Fruit fly (Drosophila melanogaster) whole organism, embryonic: ENCODE measurements around the gene Oseg1.

Experiments
- Bteb2 ChIP-seq: fragments of 200-800 bp; sonication (Bioruptor generic); optimal IDR thresholded peaks from 2 replicates; lab custom pipeline; 2016; ENCODE audit warnings: missing biosample characterization, missing genetic modification characterization
- CG10321 ChIP-seq: fragments of 200-800 bp; sonication (Bioruptor generic); IDR thresholded peaks from 2 replicates; pipeline ENCODE4 v1.3.6; 2022; ENCODE audit warnings: missing biosample characterization, missing genetic modification characterization
- CG10366 ChIP-seq: fragments of 200-800 bp; sonication (Bioruptor generic); IDR thresholded peaks from 2 replicates; pipeline ENCODE4 v1.3.6; 2022; ENCODE audit warnings: missing biosample characterization, missing genetic modification characterization
- CG14965 ChIP-seq: fragments of 200-800 bp; sonication (Bioruptor generic); optimal IDR thresholded peaks from 2 replicates; lab custom pipeline; 2016; ENCODE audit warnings: missing biosample characterization, missing genetic modification characterization, borderline replicate concordance
- CG1529 ChIP-seq: fragments of 200-800 bp; sonication (Bioruptor generic); optimal IDR thresholded peaks from 3 replicates; lab custom pipeline; 2018; ENCODE audit warnings: missing biosample characterization, missing genetic modification characterization
- CG1602 ChIP-seq: fragments of 200-800 bp; sonication (Bioruptor generic); optimal IDR thresholded peaks from 3 replicates; lab custom pipeline; 2016; ENCODE audit warnings: missing biosample characterization, missing genetic modification characterization
- CG17802 ChIP-seq: fragments of 200-800 bp; sonication (Bioruptor generic); optimal IDR thresholded peaks from 2 replicates; lab custom pipeline; 2018; ENCODE audit warnings: missing biosample characterization, mild to moderate bottlenecking, missing genetic modification characterization, moderate library complexity
- CG17912 ChIP-seq: fragments of 200-800 bp; sonication (Bioruptor generic); optimal IDR thresholded peaks from 2 replicates; lab custom pipeline; 2018; ENCODE audit warnings: missing biosample characterization, mild to moderate bottlenecking, missing genetic modification characterization
- CG18599 ChIP-seq: fragments of 200-800 bp; sonication (Bioruptor generic); optimal IDR thresholded peaks from 3 replicates; lab custom pipeline; 2017; ENCODE audit warnings: missing biosample characterization, missing genetic modification characterization, mild to moderate bottlenecking, moderate library complexity, missing genetic modification reagents
- CG30431 ChIP-seq: fragments of 200-800 bp; sonication (Bioruptor generic); optimal IDR thresholded peaks from 2 replicates; lab custom pipeline; 2017; ENCODE audit warnings: missing biosample characterization, missing genetic modification characterization
- CG3065 ChIP-seq: fragments of 200-800 bp; sonication (Bioruptor generic); optimal IDR thresholded peaks from 2 replicates; lab custom pipeline; 2016; ENCODE audit warnings: missing biosample characterization, missing genetic modification characterization
- CG3281 ChIP-seq: fragments of 200-800 bp; sonication (Bioruptor generic); optimal IDR thresholded peaks from 3 replicates; lab custom pipeline; 2017; ENCODE audit warnings: missing biosample characterization, mild to moderate bottlenecking, missing genetic modification characterization
- CG3407 ChIP-seq: fragments of 200-800 bp; sonication (Bioruptor generic); optimal IDR thresholded peaks from 2 replicates; lab custom pipeline; 2018; ENCODE audit warnings: missing biosample characterization, mild to moderate bottlenecking, missing genetic modification characterization
- CG4617 ChIP-seq: fragments of 200-800 bp; sonication (Bioruptor generic); optimal IDR thresholded peaks from 3 replicates; lab custom pipeline; 2016; ENCODE audit warnings: missing biosample characterization, missing genetic modification characterization, borderline replicate concordance
- CG4730 ChIP-seq: fragments of 200-800 bp; sonication (Bioruptor generic); IDR thresholded peaks from 2 replicates; pipeline ENCODE4 v1.3.6; 2022; ENCODE audit warnings: missing biosample characterization, missing genetic modification characterization
- CG4854 ChIP-seq: fragments of 200-800 bp; sonication (Bioruptor generic); optimal IDR thresholded peaks from 2 replicates; lab custom pipeline; 2016; ENCODE audit warnings: missing biosample characterization, missing genetic modification characterization, inconsistent platforms
- CG6175 ChIP-seq: fragments of 200-800 bp; sonication (Bioruptor generic); IDR thresholded peaks from 3 replicates; pipeline ENCODE4 v1.3.6; 2022; ENCODE audit warnings: missing biosample characterization, missing genetic modification characterization
- CG7271 ChIP-seq: fragments of 200-800 bp; sonication (Bioruptor generic); optimal IDR thresholded peaks from 2 replicates; lab custom pipeline; 2018; ENCODE audit warnings: missing biosample characterization, mild to moderate bottlenecking, missing genetic modification characterization, moderate library complexity
- CG7786 ChIP-seq: fragments of 200-800 bp; sonication (Bioruptor generic); optimal IDR thresholded peaks from 2 replicates; lab custom pipeline; 2016; ENCODE audit warnings: missing biosample characterization, missing genetic modification characterization
- Dbx ChIP-seq: fragments of 200-800 bp; sonication (Bioruptor generic); IDR thresholded peaks from 3 replicates; pipeline ENCODE4 v1.3.6; 2022; ENCODE audit warnings: missing biosample characterization, missing genetic modification characterization
- Deaf1 ChIP-seq: fragments of 200-800 bp; optimal IDR thresholded peaks from 3 replicates; lab custom pipeline; 2019; ENCODE audit warnings: missing biosample characterization, mild to moderate bottlenecking, missing genetic modification characterization, moderate library complexity
- Doc2 ChIP-seq: fragments of 200-800 bp; sonication (Bioruptor generic); IDR thresholded peaks from 2 replicates; pipeline ENCODE4 v1.3.6; 2022; ENCODE audit warnings: missing biosample characterization, missing genetic modification characterization
- Fer1 ChIP-seq: fragments of 200-800 bp; sonication (Bioruptor generic); optimal IDR thresholded peaks from 2 replicates; lab custom pipeline; 2017; ENCODE audit warnings: missing biosample characterization, mild to moderate bottlenecking, missing genetic modification characterization
- H2.0 ChIP-seq: fragments of 200-800 bp; sonication (Bioruptor generic); IDR thresholded peaks from 2 replicates; pipeline ENCODE4 v1.3.6; 2022; ENCODE audit warnings: missing biosample characterization, missing genetic modification characterization
- HLH3B ChIP-seq: fragments of 200-800 bp; sonication (Bioruptor generic); IDR thresholded peaks from 2 replicates; pipeline ENCODE4 v1.3.6; 2022; ENCODE audit warnings: missing biosample characterization, missing genetic modification characterization
- Ravus ChIP-seq: fragments of 200-800 bp; sonication (Bioruptor generic); IDR thresholded peaks from 2 replicates; pipeline ENCODE4 v1.3.6; 2022; ENCODE audit warnings: missing biosample characterization, missing genetic modification characterization
- Taf1 ChIP-seq: fragments of 200-800 bp; sonication (Bioruptor generic); IDR thresholded peaks from 2 replicates; pipeline ENCODE4 v1.3.6; 2022; ENCODE audit warnings: missing biosample characterization, missing genetic modification characterization
- az2 ChIP-seq: fragments of 200-800 bp; sonication (Bioruptor generic); optimal IDR thresholded peaks from 3 replicates; lab custom pipeline; 2016; ENCODE audit warnings: missing biosample characterization, missing genetic modification characterization
- bab2 ChIP-seq: fragments of 200-800 bp; sonication (Bioruptor generic); optimal IDR thresholded peaks from 2 replicates; lab custom pipeline; 2016; ENCODE audit warnings: missing biosample characterization, missing genetic modification characterization
- ci ChIP-seq: fragments of 200-800 bp; sonication (Bioruptor generic); IDR thresholded peaks from 3 replicates; pipeline ENCODE4 v1.3.6; 2022; ENCODE audit warnings: missing biosample characterization, missing genetic modification characterization
- dan ChIP-seq: fragments of 200-800 bp; sonication (Bioruptor generic); IDR thresholded peaks from 2 replicates; pipeline ENCODE4 v1.3.6; 2022; ENCODE audit warnings: missing biosample characterization, missing genetic modification characterization
- danr ChIP-seq: fragments of 200-800 bp; sonication (Bioruptor generic); IDR thresholded peaks from 2 replicates; pipeline ENCODE4 v1.3.6; 2022; ENCODE audit warnings: missing biosample characterization, missing genetic modification characterization
- dimm ChIP-seq: fragments of 200-800 bp; sonication (Bioruptor generic); IDR thresholded peaks from 2 replicates; pipeline ENCODE4 v1.3.6; 2022; ENCODE audit warnings: missing biosample characterization, missing genetic modification characterization
- dmrt11E ChIP-seq: fragments of 200-800 bp; sonication (Bioruptor generic); optimal IDR thresholded peaks from 3 replicates; lab custom pipeline; 2018; ENCODE audit warnings: missing biosample characterization, mild to moderate bottlenecking, missing genetic modification characterization, moderate library complexity
- eve ChIP-seq, 2 experiments: fragments of >200 bp; optimal IDR thresholded peaks; 2 replicates each; lab custom pipeline; 2017; ENCODE audit warnings: missing biosample characterization in 2 of 2, missing genetic modification characterization in 2 of 2
- ewg ChIP-seq: fragments of 200-800 bp; sonication (Bioruptor generic); optimal IDR thresholded peaks from 3 replicates; lab custom pipeline; 2017; ENCODE audit warnings: mild to moderate bottlenecking, missing biosample characterization, missing genetic modification reagents, missing genetic modification characterization
- fd3F ChIP-seq: fragments of 200-800 bp; sonication (Bioruptor generic); optimal IDR thresholded peaks from 2 replicates; lab custom pipeline; 2018; ENCODE audit warnings: missing biosample characterization, mild to moderate bottlenecking, missing genetic modification characterization, moderate library complexity
- gsb ChIP-seq: fragments of 200-800 bp; sonication (Bioruptor generic); IDR thresholded peaks from 2 replicates; pipeline ENCODE4 v1.3.6; 2022; ENCODE audit warnings: missing biosample characterization, missing genetic modification characterization
- her ChIP-seq: fragments of 200-800 bp; sonication (Bioruptor generic); optimal IDR thresholded peaks from 2 replicates; lab custom pipeline; 2016; ENCODE audit warnings: missing biosample characterization, missing genetic modification characterization
- nmo ChIP-seq: fragments of 200-800 bp; sonication (Bioruptor generic); optimal IDR thresholded peaks from 2 replicates; lab custom pipeline; 2018; ENCODE audit warnings: missing biosample characterization, mild to moderate bottlenecking, missing genetic modification characterization, moderate library complexity
- pita ChIP-seq: fragments of 200-800 bp; sonication (Bioruptor generic); optimal IDR thresholded peaks from 2 replicates; lab custom pipeline; 2017; ENCODE audit warnings: missing biosample characterization, mild to moderate bottlenecking, missing genetic modification characterization
- prd ChIP-seq, 3 experiments: fragments of >200 bp in 2 of 3; fragments of 200-800 bp in 1 of 3; sonication (Bioruptor generic) in 1 of 3; optimal IDR thresholded peaks in 2 of 3; IDR thresholded peaks in 1 of 3; 2 replicates in 2 of 3; 3 replicates in 1 of 3; pipeline versions ENCODE4 v1.3.6 to Lab custom; 2017 to 2022; ENCODE audit warnings: missing biosample characterization in 1 of 3, missing genetic modification characterization in 1 of 3
- repo ChIP-seq: fragments of 200-800 bp; sonication (Bioruptor generic); optimal IDR thresholded peaks from 2 replicates; lab custom pipeline; 2016; ENCODE audit warnings: missing biosample characterization, missing genetic modification characterization
- salm ChIP-seq: fragments of 200-800 bp; sonication (Bioruptor generic); optimal IDR thresholded peaks from 2 replicates; lab custom pipeline; 2018; ENCODE audit warnings: missing biosample characterization, mild to moderate bottlenecking, missing genetic modification characterization
- seq ChIP-seq: fragments of 200-800 bp; sonication (Bioruptor generic); IDR thresholded peaks from 2 replicates; pipeline ENCODE4 v1.3.6; 2022; ENCODE audit warnings: missing biosample characterization, missing genetic modification characterization
- sqz ChIP-seq: fragments of 200-800 bp; sonication (Bioruptor generic); optimal IDR thresholded peaks from 3 replicates; lab custom pipeline; 2018; ENCODE audit warnings: missing biosample characterization, mild to moderate bottlenecking, missing genetic modification characterization
- toy ChIP-seq: fragments of 200-800 bp; sonication (Bioruptor generic); IDR thresholded peaks from 2 replicates; pipeline ENCODE4 v1.3.6; 2022; ENCODE audit warnings: missing biosample characterization, missing genetic modification characterization
- trh ChIP-seq: fragments of 200-800 bp; sonication (Bioruptor generic); optimal IDR thresholded peaks from 2 replicates; lab custom pipeline; 2016; ENCODE audit warnings: missing biosample characterization, missing genetic modification characterization
- wor ChIP-seq: fragments of 200-800 bp; sonication (Bioruptor generic); IDR thresholded peaks from 2 replicates; pipeline ENCODE4 v1.3.6; 2022; ENCODE audit warnings: missing biosample characterization, missing genetic modification characterization
- zen ChIP-seq: fragments of 200-800 bp; sonication (Bioruptor generic); optimal IDR thresholded peaks from 3 replicates; lab custom pipeline; 2018; ENCODE audit warnings: missing biosample characterization, mild to moderate bottlenecking, missing genetic modification characterization, moderate library complexity

Oseg1 gene

dm6 chr3L:8440771-8441549, 28.3 kb upstream of the Oseg1 start (continued):
- TF ChIP-seq bab2 (peak; percentile 10), CG14965 (no peak), her (GFP tag; lab: Kevin White, UChicago) (peak; percentile 23), gsb (GFP tag; lab: Robert Waterston, UW) (no peak), az2 (GFP tag; lab: Kevin White, UChicago) (peak; percentile 42), trh (GFP tag; lab: Kevin White, UChicago) (no peak), toy (no peak), CG3065 (no peak), seq (GFP tag; lab: Robert Waterston, UW) (no peak; the same call in 1 of the 2 replicates), ci (GFP tag; lab: Robert Waterston, UW) (peak; percentile 18; the same call in 1 of the 3 replicates), CG4617 (GFP tag; lab: Kevin White, UChicago) (no peak), H2.0 (GFP tag; lab: Robert Waterston, UW) (no peak), wor (GFP tag; lab: Robert Waterston, UW) (no peak), Ravus (GFP tag; lab: Robert Waterston, UW) (no peak), pita (GFP tag; lab: Kevin White, UChicago) (no peak), eve (GFP tag; optimal IDR thresholded peaks at IDR 0.05; lab: Kevin White, UChicago) (peak in 1 of 2 experiments; percentile 72), Fer1 (GFP tag; lab: Kevin White, UChicago) (peak; percentile 17), CG4730 (GFP tag; lab: Robert Waterston, UW) (no peak), CG7786 (GFP tag; lab: Kevin White, UChicago) (no peak), nmo (GFP tag; lab: Kevin White, UChicago) (no peak), dmrt11E (tag; lab: Kevin White, UChicago) (no peak), CG1602 (GFP tag; lab: Kevin White, UChicago) (peak; percentile 17), dimm (GFP tag; lab: Robert Waterston, UW) (no peak), fd3F (GFP tag; lab: Kevin White, UChicago) (peak; percentile 50), CG3281 (GFP tag; lab: Kevin White, UChicago) (no peak), HLH3B (GFP tag; lab: Robert Waterston, UW) (0 out of 2 replicates have a peak, but pooled peaks have one; percentile 18), CG10366 (0 out of 2 replicates have a peak, but pooled peaks have one; percentile 35), CG17802 (tag; lab: Kevin White, UChicago) (no peak), ewg (peak; percentile 55), zen (tag; lab: Kevin White, UChicago) (no peak), dan (GFP tag; lab: Robert Waterston, UW) (no peak), sqz (peak; percentile 71), CG7271 (tag; lab: Kevin White, UChicago) (no peak), repo (GFP tag; lab: Kevin White, UChicago) (no peak), CG4854 (no peak), CG6175 (no peak), Dbx (GFP tag; lab: Robert Waterston, UW) (no peak; the same call in 2 of the 3 replicates), CG18599 (GFP tag; lab: Kevin White, UChicago) (no peak), CG10321 (no peak), Deaf1 (tag; lab: Kevin White, UChicago) (no peak), CG3407 (GFP tag; lab: Kevin White, UChicago) (no peak), CG1529 (no peak), prd (optimal IDR thresholded peaks at IDR 0.05; lab: Kevin White, UChicago) (no peak), prd (GFP tag; IDR thresholded peaks at IDR 0.05; lab: Robert Waterston, UW) (no peak), Bteb2 (peak; percentile 31), CG17912 (GFP tag; lab: Kevin White, UChicago) (no peak), danr (no peak), CG30431 (GFP tag; lab: Kevin White, UChicago) (no peak), Taf1 (no peak), salm (tag; lab: Kevin White, UChicago) (no peak), Doc2 (GFP tag; lab: Robert Waterston, UW) (no peak)
